Worm (Caenorhabditis elegans) whole organism, L2 larva: ENCODE data around the gene C02E7.7.

Experiments
- F13H6.1 ChIP-seq: sonication (generic microtip); optimal IDR thresholded peaks from 2 replicates; lab custom pipeline; 2016; ENCODE audit warnings: missing genetic modification characterization, missing compliant biosample characterization
- Y55F3AM.14 ChIP-seq: fragments of 200-800 bp; sonication (Bioruptor generic); optimal IDR thresholded peaks from 2 replicates; lab custom pipeline; 2018; ENCODE audit warnings: mild to moderate bottlenecking, missing genetic modification characterization, missing compliant biosample characterization
- ZK546.5 ChIP-seq: sonication (generic microtip); optimal IDR thresholded peaks from 2 replicates; lab custom pipeline; 2017; ENCODE audit warnings: missing biosample characterization, missing genetic modification characterization
- ama-1 ChIP-seq: fragments of 150-350 bp; optimal IDR thresholded peaks from 2 replicates; lab custom pipeline; 2018; ENCODE audit warnings: inconsistent platforms
- ceh-82 ChIP-seq: fragments of 150-350 bp; optimal IDR thresholded peaks from 2 replicates; lab custom pipeline; 2014; ENCODE audit warnings: missing biosample characterization, missing genetic modification characterization
- crh-2 ChIP-seq: sonication (generic microtip); optimal IDR thresholded peaks from 2 replicates; lab custom pipeline; 2017; ENCODE audit warnings: missing biosample characterization, missing genetic modification characterization
- dmd-4 ChIP-seq: sonication (generic microtip); optimal IDR thresholded peaks from 2 replicates; lab custom pipeline; 2017; ENCODE audit warnings: missing biosample characterization, missing genetic modification characterization
- egl-27 ChIP-seq: sonication (generic microtip); optimal IDR thresholded peaks from 3 replicates; lab custom pipeline; 2017; ENCODE audit warnings: missing biosample characterization, missing genetic modification reagents, missing genetic modification characterization
- elt-1 ChIP-seq: fragments of 150-350 bp; optimal IDR thresholded peaks from 2 replicates; lab custom pipeline; 2014; ENCODE audit warnings: missing biosample characterization, missing genetic modification characterization
- elt-3 ChIP-seq: sonication (generic microtip); optimal IDR thresholded peaks from 2 replicates; lab custom pipeline; 2017; ENCODE audit warnings: missing biosample characterization, missing genetic modification characterization
- fos-1 ChIP-seq: fragments of 150-350 bp; optimal IDR thresholded peaks from 2 replicates; lab custom pipeline; 2014; ENCODE audit warnings: missing biosample characterization, missing genetic modification characterization
- lin-39 ChIP-seq: fragments of 150-350 bp; optimal IDR thresholded peaks from 2 replicates; lab custom pipeline; 2014; ENCODE audit warnings: missing biosample characterization, missing genetic modification reagents, missing genetic modification characterization
- nhr-11 ChIP-seq: fragments of 150-350 bp; optimal IDR thresholded peaks from 2 replicates; lab custom pipeline; 2014; ENCODE audit warnings: missing biosample characterization, missing genetic modification characterization
- nhr-12 ChIP-seq: fragments of 150-350 bp; optimal IDR thresholded peaks from 2 replicates; lab custom pipeline; 2014; ENCODE audit warnings: missing biosample characterization, missing genetic modification characterization
- nhr-129 ChIP-seq: fragments of 150-350 bp; optimal IDR thresholded peaks from 2 replicates; lab custom pipeline; 2014; ENCODE audit warnings: missing biosample characterization, missing genetic modification characterization
- nhr-21 ChIP-seq: fragments of 150-350 bp; optimal IDR thresholded peaks from 2 replicates; lab custom pipeline; 2014; ENCODE audit warnings: missing biosample characterization, missing genetic modification characterization
- nhr-23 ChIP-seq: fragments of 150-350 bp; optimal IDR thresholded peaks from 2 replicates; lab custom pipeline; 2014; ENCODE audit warnings: missing biosample characterization, missing genetic modification reagents, missing genetic modification characterization
- nhr-237 ChIP-seq: fragments of 150-350 bp; optimal IDR thresholded peaks from 2 replicates; lab custom pipeline; 2014; ENCODE audit warnings: missing biosample characterization, missing genetic modification characterization
- nhr-6 ChIP-seq: fragments of 150-350 bp; optimal IDR thresholded peaks from 2 replicates; lab custom pipeline; 2014; ENCODE audit warnings: missing biosample characterization, missing genetic modification characterization
- nhr-77 ChIP-seq: fragments of 150-350 bp; optimal IDR thresholded peaks from 2 replicates; lab custom pipeline; 2014; ENCODE audit warnings: missing biosample characterization, missing genetic modification characterization
- skn-1 ChIP-seq: sonication (generic microtip); optimal IDR thresholded peaks from 2 replicates; lab custom pipeline; 2017; ENCODE audit warnings: missing biosample characterization, missing genetic modification characterization
- sma-3 ChIP-seq: sonication (generic microtip); optimal IDR thresholded peaks from 2 replicates; lab custom pipeline; 2016; ENCODE audit warnings: missing genetic modification reagents, missing genetic modification characterization, missing compliant biosample characterization
- sma-9 ChIP-seq, 2 experiments: fragments of 150-350 bp in 1 of 2; sonication (generic microtip) in 1 of 2; optimal IDR thresholded peaks; 2 replicates each; lab custom pipeline; 2014 to 2016; ENCODE audit warnings: missing genetic modification characterization in 2 of 2, mild to moderate bottlenecking in 1 of 2, missing biosample characterization in 1 of 2, missing compliant biosample characterization in 1 of 2, missing genetic modification reagents in 1 of 2, moderate library complexity in 1 of 2
- snpc-4 ChIP-seq: fragments of 150-350 bp; optimal IDR thresholded peaks from 2 replicates; lab custom pipeline; 2014; ENCODE audit warnings: missing biosample characterization, missing genetic modification characterization
- unc-55 ChIP-seq: fragments of 150-350 bp; sonication (generic microtip); optimal IDR thresholded peaks from 3 replicates; lab custom pipeline; 2014; ENCODE audit warnings: missing biosample characterization, missing genetic modification reagents, missing genetic modification characterization
- unc-62 ChIP-seq: fragments of 150-350 bp; optimal IDR thresholded peaks from 2 replicates; lab custom pipeline; 2014; ENCODE audit warnings: missing biosample characterization, missing genetic modification reagents, missing genetic modification characterization
- ztf-1 ChIP-seq: fragments of 200-800 bp; sonication (Bioruptor generic); conservative IDR thresholded peaks from 2 replicates; pipeline ENCODE4 v1.3.6; 2022; ENCODE audit warnings: missing genetic modification characterization, missing compliant biosample characterization
- ztf-11 ChIP-seq: sonication (generic microtip); optimal IDR thresholded peaks from 2 replicates; lab custom pipeline; 2017; ENCODE audit warnings: missing biosample characterization, missing genetic modification characterization
- ztf-4 ChIP-seq: fragments of 150-350 bp; optimal IDR thresholded peaks from 2 replicates; lab custom pipeline; 2014; ENCODE audit warnings: missing biosample characterization, missing genetic modification characterization

The C02E7.7 gene

DNA sequence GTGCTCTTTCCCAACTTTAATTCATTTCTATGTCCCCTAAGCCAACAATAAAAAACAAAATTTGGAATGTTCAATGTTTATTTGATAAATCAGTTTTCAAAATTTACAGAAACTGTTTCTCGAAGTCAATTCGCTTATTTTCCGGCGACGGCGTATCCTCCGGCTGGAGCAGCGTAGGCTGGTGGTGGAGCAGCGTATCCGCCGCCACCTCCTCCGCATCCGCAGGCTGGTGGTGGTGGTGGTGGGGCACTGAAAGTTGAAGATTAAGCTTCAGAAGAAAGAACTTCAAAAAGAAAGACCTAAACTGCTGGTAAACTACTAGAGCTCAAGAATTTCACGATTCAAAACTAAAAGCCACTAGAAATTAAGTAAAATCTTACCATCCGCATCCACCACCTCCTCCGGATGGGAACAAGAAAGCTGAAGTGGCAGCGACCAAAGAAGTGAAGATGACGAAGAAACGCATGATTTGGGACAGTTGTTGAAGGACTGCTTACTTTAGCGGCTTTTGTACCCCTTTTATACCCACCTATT, at the start of gene C02E7.7:
Gene C02E7.7 (minus strand): TSS at position 484 of the 534 bp plus-strand sequence.
- TF ChIP-seq elt-1 (no peak), fos-1 (tag; lab: Kevin White, UChicago) (no peak), egl-27 (tag; lab: Kevin White, UChicago) (no peak), sma-9 (GFP tag; optimal IDR thresholded peaks at IDR 0.05; lab: Kevin White, UChicago) (no peak), sma-9 (tag; optimal IDR thresholded peaks at IDR 0.05; lab: Kevin White, UChicago) (no peak), ztf-1 (GFP tag; lab: Robert Waterston, UW) (no peak), nhr-11 (tag; lab: Kevin White, UChicago) (no peak), ceh-82 (tag; lab: Kevin White, UChicago) (no peak), ama-1 (lab: Kevin White, UChicago) (no peak), nhr-237 (tag; lab: Kevin White, UChicago) (no peak), sma-3 (GFP tag; lab: Kevin White, UChicago) (no peak), lin-39 (tag; lab: Kevin White, UChicago) (no peak), nhr-12 (tag; lab: Kevin White, UChicago) (no peak), crh-2 (tag; lab: Kevin White, UChicago) (no peak), unc-62 (GFP tag; lab: Kevin White, UChicago) (no peak)
- TF ChIP-seq, all 48 proteins: peak for 0

DNA sequence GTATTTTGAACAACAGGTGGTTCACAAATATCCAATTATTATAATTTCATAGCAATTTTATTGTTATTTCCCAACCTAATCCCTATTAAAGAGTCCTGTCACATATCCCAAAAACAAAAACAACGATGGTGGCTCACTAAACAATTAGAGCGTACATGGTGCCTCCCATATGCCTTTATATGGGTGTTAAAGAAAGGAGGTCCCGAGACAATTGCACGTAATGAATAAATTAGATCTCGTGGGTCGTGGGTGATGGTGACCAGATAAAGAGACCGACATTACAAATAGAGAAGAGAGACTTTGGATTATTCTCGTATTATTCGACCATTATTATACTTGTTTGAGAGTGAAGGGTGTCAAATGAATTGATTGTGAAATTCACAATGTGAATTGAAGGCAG, 48.9 kb upstream of the C02E7.7 start:
- TF ChIP-seq nhr-21 (tag; lab: Kevin White, UChicago) (no peak), ztf-4 (tag; lab: Kevin White, UChicago) (no peak), nhr-23 (no peak), nhr-77 (tag; lab: Kevin White, UChicago) (no peak), elt-3 (tag; lab: Kevin White, UChicago) (no peak), nhr-6 (tag; lab: Kevin White, UChicago) (no peak), crh-2 (tag; lab: Kevin White, UChicago) (no peak), sma-3 (GFP tag; lab: Kevin White, UChicago) (no peak), Y55F3AM.14 (no peak), F13H6.1 (tag; lab: Kevin White, UChicago) (no peak), dmd-4 (tag; lab: Kevin White, UChicago) (no peak)

DNA sequence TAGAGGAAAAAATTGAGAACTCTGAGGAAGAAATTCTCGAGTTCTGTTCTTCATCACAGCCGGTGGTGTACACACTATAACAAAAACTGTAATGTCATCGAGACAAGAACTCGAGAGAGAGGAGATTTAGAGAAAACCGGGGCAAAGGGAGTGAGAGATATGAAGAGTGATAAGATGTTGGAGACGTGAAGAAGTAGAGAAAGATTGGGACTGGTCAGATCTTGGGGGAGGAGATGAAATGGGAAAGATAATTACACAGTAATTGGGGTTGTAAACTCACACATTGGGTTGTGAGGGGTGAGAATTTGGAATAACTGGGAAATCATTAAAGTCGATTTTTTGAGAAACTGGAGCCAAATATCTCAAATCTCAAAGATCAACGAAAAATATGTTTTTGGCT, 47.4 kb upstream of the C02E7.7 start:
- peak; percentile 26 for TF ChIP-seq sma-9 (GFP tag; optimal IDR thresholded peaks at IDR 0.05; lab: Kevin White, UChicago)
- no peak for TF ChIP-seq sma-9 (tag; optimal IDR thresholded peaks at IDR 0.05; lab: Kevin White, UChicago)
- TF ChIP-seq elt-1 = no peak

DNA sequence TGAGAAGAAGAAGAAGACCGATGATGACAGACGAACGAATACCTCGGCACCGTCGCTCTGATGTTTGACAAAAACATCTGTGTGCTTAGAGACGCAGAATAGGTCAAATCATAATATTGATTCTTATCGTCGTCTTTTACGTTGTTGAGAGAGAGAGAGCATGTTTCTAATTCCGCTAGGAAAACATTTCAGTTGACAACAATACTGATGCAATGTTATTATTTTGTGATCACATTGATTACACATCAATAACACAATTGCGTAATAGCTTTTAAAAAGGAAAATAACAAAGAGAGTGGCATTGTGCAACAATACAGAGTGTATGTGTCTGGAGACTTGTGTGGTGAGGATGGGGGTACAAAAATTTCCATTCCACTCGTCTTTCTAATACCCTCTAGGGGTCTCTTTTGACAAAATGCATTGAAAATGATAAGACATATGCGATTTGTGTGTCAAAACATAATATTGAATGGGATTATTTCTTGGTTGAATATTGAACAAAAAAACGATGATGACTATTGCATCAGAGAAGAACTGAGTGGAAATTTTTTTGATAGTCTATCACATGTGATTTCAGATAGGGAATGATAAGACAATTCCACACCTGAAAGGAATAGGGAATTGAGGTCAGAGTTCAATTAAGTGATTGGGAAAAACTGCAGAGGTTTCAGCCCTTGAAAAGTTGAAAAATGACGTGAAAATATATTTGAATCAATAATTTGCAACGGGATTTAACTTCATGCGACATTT, 46.5 kb upstream of the C02E7.7 start:
- TF ChIP-seq fos-1 (tag; lab: Kevin White, UChicago) (peak; percentile 57), nhr-21 (tag; lab: Kevin White, UChicago) (no peak), snpc-4 (tag; lab: Kevin White, UChicago) (no peak), skn-1 (tag; lab: Kevin White, UChicago) (peak; percentile 33), F13H6.1 (tag; lab: Kevin White, UChicago) (no peak), crh-2 (tag; lab: Kevin White, UChicago) (peak; percentile 38), nhr-129 (tag; lab: Kevin White, UChicago) (peak; percentile 48), sma-9 (GFP tag; optimal IDR thresholded peaks at IDR 0.05; lab: Kevin White, UChicago) (peak; percentile 48), sma-9 (tag; optimal IDR thresholded peaks at IDR 0.05; lab: Kevin White, UChicago) (no peak), ztf-11 (tag; lab: Kevin White, UChicago) (no peak), nhr-237 (tag; lab: Kevin White, UChicago) (no peak), ZK546.5 (tag; lab: Kevin White, UChicago) (no peak), ztf-1 (GFP tag; lab: Robert Waterston, UW) (no peak)

DNA sequence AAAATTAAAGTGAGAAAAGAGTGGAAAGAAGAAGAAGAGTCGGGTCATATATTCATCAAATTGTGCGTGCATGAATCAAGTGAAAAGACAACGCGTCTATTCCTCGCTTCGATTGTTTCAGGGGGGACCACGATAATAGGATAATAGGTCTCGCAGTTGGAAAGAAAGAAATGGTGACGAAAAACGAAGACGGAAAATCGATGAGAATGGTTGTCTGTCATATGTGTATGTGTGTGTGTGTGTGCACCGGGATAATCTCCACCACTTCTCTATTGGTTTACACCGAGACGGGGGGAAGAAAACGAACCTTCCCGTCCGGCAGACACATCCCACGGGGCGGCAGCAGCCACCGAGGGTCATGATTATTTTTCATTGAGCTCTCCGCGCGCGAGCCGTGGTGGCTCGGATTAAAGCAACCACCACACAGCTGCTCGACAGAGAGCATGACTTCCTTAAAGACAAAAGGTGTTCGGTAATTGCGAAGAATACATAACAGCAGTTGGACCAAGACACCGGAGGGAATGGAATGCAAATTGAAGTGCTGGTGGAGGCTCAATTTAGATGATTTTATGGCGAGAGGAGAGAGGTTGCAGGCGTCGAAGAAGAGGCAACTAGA, 45.8 kb upstream of the C02E7.7 start:
- TF ChIP-seq nhr-77 (tag; lab: Kevin White, UChicago) = no peak
- peak; percentile 9 for TF ChIP-seq Y55F3AM.14
- peak; percentile 22 for TF ChIP-seq unc-55 (GFP tag; lab: Kevin White, UChicago)
